Fruit fly (Drosophila melanogaster) whole organism, prepupa: ENCODE data around the gene Rab14.
A peak's percentile ranks its signal among the peaks of the same experiment; 100 is the strongest.

Experiments
- Blimp-1 ChIP-seq: fragments of 200-800 bp; sonication (Bioruptor generic); optimal IDR thresholded peaks from 3 replicates; lab custom pipeline; 2017; ENCODE audit warnings: missing biosample characterization, missing genetic modification characterization, mild to moderate bottlenecking, moderate library complexity, missing genetic modification reagents
- CG10631 ChIP-seq: fragments of 200-800 bp; sonication (Bioruptor generic); optimal IDR thresholded peaks from 2 replicates; lab custom pipeline; 2016; ENCODE audit warnings: missing biosample characterization, missing genetic modification characterization
- CG10669 ChIP-seq: fragments of 200-800 bp; sonication (Bioruptor generic); optimal IDR thresholded peaks from 3 replicates; lab custom pipeline; 2018; ENCODE audit warnings: missing biosample characterization, mild to moderate bottlenecking, missing genetic modification characterization, moderate library complexity
- CG11294 ChIP-seq: fragments of 200-800 bp; sonication (Bioruptor generic); IDR thresholded peaks from 2 replicates; pipeline ENCODE4 v1.3.6; 2022; ENCODE audit warnings: missing biosample characterization, missing genetic modification characterization
- CG11762 ChIP-seq: fragments of 200-800 bp; sonication (Bioruptor generic); optimal IDR thresholded peaks from 3 replicates; lab custom pipeline; 2016; ENCODE audit warnings: missing biosample characterization, missing genetic modification characterization; ENCODE audit not compliant: insufficient read depth
- CG11902 ChIP-seq: fragments of 200-800 bp; sonication (Bioruptor generic); optimal IDR thresholded peaks from 3 replicates; lab custom pipeline; 2016; ENCODE audit warnings: missing biosample characterization, missing genetic modification characterization
- CG15336 ChIP-seq: fragments of 200-800 bp; sonication (Bioruptor generic); IDR thresholded peaks from 2 replicates; pipeline ENCODE4 v1.3.6; 2022; ENCODE audit warnings: missing biosample characterization, missing genetic modification characterization
- CG1621 ChIP-seq: fragments of 200-800 bp; sonication (Bioruptor generic); optimal IDR thresholded peaks from 3 replicates; lab custom pipeline; 2018; ENCODE audit warnings: missing biosample characterization, mild to moderate bottlenecking, missing genetic modification characterization
- CG16779 ChIP-seq: fragments of 200-800 bp; sonication (Bioruptor generic); optimal IDR thresholded peaks from 3 replicates; lab custom pipeline; 2017; ENCODE audit warnings: missing biosample characterization, mild to moderate bottlenecking, missing genetic modification characterization
- CG3032 ChIP-seq: fragments of 200-800 bp; optimal IDR thresholded peaks from 2 replicates; lab custom pipeline; 2019; ENCODE audit warnings: missing biosample characterization, mild to moderate bottlenecking, missing genetic modification characterization, moderate library complexity
- CG31627 ChIP-seq: fragments of 200-800 bp; sonication (Bioruptor generic); optimal IDR thresholded peaks from 3 replicates; lab custom pipeline; 2016; ENCODE audit warnings: missing biosample characterization, missing genetic modification characterization
- CG32006 ChIP-seq: fragments of 200-800 bp; sonication (Bioruptor generic); optimal IDR thresholded peaks from 3 replicates; lab custom pipeline; 2017; ENCODE audit warnings: missing biosample characterization, mild to moderate bottlenecking, missing genetic modification characterization
- CG3919 ChIP-seq: fragments of 200-800 bp; sonication (Bioruptor generic); optimal IDR thresholded peaks from 3 replicates; lab custom pipeline; 2016; ENCODE audit warnings: missing biosample characterization, missing genetic modification characterization
- CG4318 ChIP-seq: fragments of 200-800 bp; sonication (Bioruptor generic); optimal IDR thresholded peaks from 3 replicates; lab custom pipeline; 2017; ENCODE audit warnings: missing biosample characterization, mild to moderate bottlenecking, missing genetic modification characterization
- CG6163 ChIP-seq: fragments of 200-800 bp; sonication (Bioruptor generic); IDR thresholded peaks from 3 replicates; pipeline ENCODE4 v1.3.6; 2022; ENCODE audit warnings: missing biosample characterization, missing genetic modification characterization
- CG6276 ChIP-seq: fragments of 200-800 bp; sonication (Bioruptor generic); optimal IDR thresholded peaks from 2 replicates; lab custom pipeline; 2017; ENCODE audit warnings: missing biosample characterization, mild to moderate bottlenecking, missing genetic modification characterization
- CG6792 ChIP-seq: fragments of 200-800 bp; sonication (Bioruptor generic); optimal IDR thresholded peaks from 3 replicates; lab custom pipeline; 2016; ENCODE audit warnings: missing biosample characterization, missing genetic modification characterization
- CG6808 ChIP-seq: fragments of 200-800 bp; sonication (Bioruptor generic); optimal IDR thresholded peaks from 3 replicates; lab custom pipeline; 2017; ENCODE audit warnings: missing biosample characterization, missing genetic modification characterization, mild to moderate bottlenecking, moderate library complexity, missing genetic modification reagents
- CG6854 ChIP-seq: fragments of 200-800 bp; sonication (Bioruptor generic); optimal IDR thresholded peaks from 2 replicates; lab custom pipeline; 2017; ENCODE audit warnings: missing biosample characterization, mild to moderate bottlenecking, missing genetic modification characterization
- CG7368 ChIP-seq: fragments of 200-800 bp; sonication (Bioruptor generic); optimal IDR thresholded peaks from 3 replicates; lab custom pipeline; 2016; ENCODE audit warnings: missing biosample characterization, missing genetic modification characterization
- CG8119 ChIP-seq: fragments of 200-800 bp; sonication (Bioruptor generic); IDR thresholded peaks from 3 replicates; pipeline ENCODE4 v1.3.6; 2022; ENCODE audit warnings: missing biosample characterization, missing genetic modification characterization
- CG8632 ChIP-seq: fragments of 200-800 bp; sonication (Bioruptor generic); optimal IDR thresholded peaks from 3 replicates; lab custom pipeline; 2016; ENCODE audit warnings: missing biosample characterization, missing genetic modification characterization
- CG9139 ChIP-seq: fragments of 200-800 bp; sonication (Bioruptor generic); optimal IDR thresholded peaks from 3 replicates; lab custom pipeline; 2017; ENCODE audit warnings: missing biosample characterization, mild to moderate bottlenecking, missing genetic modification characterization
- Eip75B ChIP-seq: fragments of 200-800 bp; sonication (Bioruptor generic); optimal IDR thresholded peaks from 3 replicates; lab custom pipeline; 2016; ENCODE audit warnings: missing biosample characterization, missing genetic modification characterization
- Eip93F ChIP-seq: fragments of 200-800 bp; sonication (Bioruptor generic); optimal IDR thresholded peaks from 2 replicates; lab custom pipeline; 2016; ENCODE audit warnings: missing biosample characterization, mild to moderate bottlenecking, missing genetic modification characterization
- Ets21C ChIP-seq: fragments of 200-800 bp; sonication (Bioruptor generic); optimal IDR thresholded peaks from 3 replicates; lab custom pipeline; 2016; ENCODE audit warnings: missing biosample characterization, missing genetic modification characterization
- Ets96B ChIP-seq: fragments of 200-800 bp; optimal IDR thresholded peaks from 2 replicates; lab custom pipeline; 2019; ENCODE audit warnings: missing biosample characterization, mild to moderate bottlenecking, missing genetic modification characterization, moderate library complexity
- Gug ChIP-seq: fragments of 200-800 bp; sonication (Bioruptor generic); IDR thresholded peaks from 2 replicates; pipeline ENCODE4 v1.3.6; 2022; ENCODE audit warnings: missing biosample characterization, missing genetic modification characterization
- Hr38 ChIP-seq: sonication (Bioruptor generic); optimal IDR thresholded peaks from 2 replicates; lab custom pipeline; 2016; ENCODE audit warnings: missing biosample characterization, missing genetic modification characterization
- Hr39 ChIP-seq: fragments of 200-800 bp; sonication (Bioruptor generic); optimal IDR thresholded peaks from 2 replicates; lab custom pipeline; 2016; ENCODE audit warnings: missing biosample characterization, missing genetic modification characterization
- Hr4 ChIP-seq: fragments of 200-800 bp; sonication (Bioruptor generic); optimal IDR thresholded peaks from 3 replicates; lab custom pipeline; 2016; ENCODE audit warnings: missing biosample characterization, missing genetic modification characterization
- Lpt ChIP-seq: fragments of 200-800 bp; sonication (Bioruptor generic); optimal IDR thresholded peaks from 3 replicates; lab custom pipeline; 2016; ENCODE audit warnings: missing biosample characterization, missing genetic modification characterization
- Met ChIP-seq: fragments of 200-800 bp; sonication (Bioruptor generic); optimal IDR thresholded peaks from 3 replicates; lab custom pipeline; 2016; ENCODE audit warnings: missing biosample characterization, missing genetic modification characterization
- OdsH ChIP-seq: fragments of 200-800 bp; sonication (Bioruptor generic); optimal IDR thresholded peaks from 3 replicates; lab custom pipeline; 2016; ENCODE audit warnings: missing biosample characterization, missing genetic modification characterization
- Smox ChIP-seq: fragments of 200-800 bp; sonication (Bioruptor generic); optimal IDR thresholded peaks from 3 replicates; lab custom pipeline; 2016; ENCODE audit warnings: missing biosample characterization, missing genetic modification characterization
- Sox102F ChIP-seq: fragments of 200-800 bp; sonication (Bioruptor generic); optimal IDR thresholded peaks from 2 replicates; lab custom pipeline; 2016; ENCODE audit warnings: missing biosample characterization, mild to moderate bottlenecking, missing genetic modification characterization
- Sox14 ChIP-seq: fragments of 200-800 bp; sonication (Bioruptor generic); optimal IDR thresholded peaks from 3 replicates; lab custom pipeline; 2016; ENCODE audit warnings: missing biosample characterization, missing genetic modification characterization
- Sox15 ChIP-seq: fragments of 200-800 bp; sonication (Bioruptor generic); optimal IDR thresholded peaks from 3 replicates; lab custom pipeline; 2016; ENCODE audit warnings: missing biosample characterization, missing genetic modification characterization
- achi ChIP-seq: fragments of 200-800 bp; sonication (Bioruptor generic); optimal IDR thresholded peaks from 3 replicates; lab custom pipeline; 2016; ENCODE audit warnings: missing biosample characterization, missing genetic modification characterization
- acj6 ChIP-seq: fragments of 200-800 bp; sonication (Bioruptor generic); optimal IDR thresholded peaks from 3 replicates; lab custom pipeline; 2016; ENCODE audit warnings: missing biosample characterization, missing genetic modification characterization
- cyc ChIP-seq: fragments of 200-800 bp; sonication (Bioruptor generic); optimal IDR thresholded peaks from 3 replicates; lab custom pipeline; 2016; ENCODE audit warnings: missing biosample characterization, missing genetic modification characterization
- fd59A ChIP-seq: fragments of 200-800 bp; sonication (Bioruptor generic); optimal IDR thresholded peaks from 2 replicates; lab custom pipeline; 2017; ENCODE audit warnings: missing biosample characterization, mild to moderate bottlenecking, missing genetic modification characterization, missing genetic modification reagents
- fd85E ChIP-seq: fragments of 200-800 bp; sonication (Bioruptor generic); optimal IDR thresholded peaks from 3 replicates; lab custom pipeline; 2016; ENCODE audit warnings: missing biosample characterization, missing genetic modification characterization
- fkh ChIP-seq: fragments of 200-800 bp; sonication (Bioruptor generic); optimal IDR thresholded peaks from 3 replicates; lab custom pipeline; 2017; ENCODE audit warnings: missing biosample characterization, mild to moderate bottlenecking, missing genetic modification characterization, moderate library complexity
- lz ChIP-seq: fragments of 200-800 bp; sonication (Bioruptor generic); optimal IDR thresholded peaks from 3 replicates; lab custom pipeline; 2016; ENCODE audit warnings: missing biosample characterization, missing genetic modification characterization
- net ChIP-seq: fragments of 200-800 bp; sonication (Bioruptor generic); optimal IDR thresholded peaks from 3 replicates; lab custom pipeline; 2016; ENCODE audit warnings: missing biosample characterization, missing genetic modification characterization
- salr ChIP-seq, 2 experiments: fragments of 200-800 bp; sonication (Bioruptor generic); optimal IDR thresholded peaks; 3 replicates each; lab custom pipeline; 2016 to 2018; ENCODE audit warnings: missing biosample characterization in 2 of 2, missing genetic modification characterization in 2 of 2, mild to moderate bottlenecking in 1 of 2
- spab ChIP-seq: fragments of 200-800 bp; sonication (Bioruptor generic); optimal IDR thresholded peaks from 2 replicates; lab custom pipeline; 2017; ENCODE audit warnings: missing biosample characterization, mild to moderate bottlenecking, missing genetic modification characterization, missing genetic modification reagents
- ss ChIP-seq, 2 experiments: fragments of 200-800 bp; sonication (Bioruptor generic); optimal IDR thresholded peaks; 2 replicates in 1 of 2; 3 replicates in 1 of 2; lab custom pipeline; 2017 to 2018; ENCODE audit warnings: mild to moderate bottlenecking in 2 of 2, missing biosample characterization in 2 of 2, missing genetic modification characterization in 2 of 2, moderate library complexity in 1 of 2
- topi ChIP-seq: fragments of 200-800 bp; sonication (Bioruptor generic); optimal IDR thresholded peaks from 3 replicates; lab custom pipeline; 2016; ENCODE audit warnings: missing biosample characterization, missing genetic modification characterization

The Rab14 gene

dm6 chr2L:14355033-14355851 is at the start of gene Rab14:
TSS of gene Rab14 (plus strand) at chr2L:14355145.
- TF ChIP-seq net (GFP tag; lab: Kevin White, UChicago) (peak; percentile 80), CG7368 (GFP tag; lab: Kevin White, UChicago) (peak; percentile 63), fkh (GFP tag; lab: Kevin White, UChicago) (peak; percentile 2), CG15336 (GFP tag; lab: Robert Waterston, UW) (peak; percentile 85), Hr38 (GFP tag; lab: Kevin White, UChicago) (peak; percentile 45), Hr39 (GFP tag; lab: Kevin White, UChicago) (peak; percentile 82), Eip93F (GFP tag; lab: Kevin White, UChicago) (peak; percentile 48), lz (GFP tag; lab: Kevin White, UChicago) (peak; percentile 83), Eip75B (GFP tag; lab: Kevin White, UChicago) (peak; percentile 75), Sox15 (peak; percentile 68), CG6163 (GFP tag; lab: Robert Waterston, UW) (peak; percentile 90), CG6808 (GFP tag; lab: Kevin White, UChicago) (peak; percentile 66), Met (GFP tag; lab: Kevin White, UChicago) (peak; percentile 78), CG11294 (GFP tag; lab: Robert Waterston, UW) (peak; percentile 68), CG10669 (GFP tag; lab: Kevin White, UChicago) (peak; percentile 72), salr (GFP tag; optimal IDR thresholded peaks at IDR 0.05; lab: Kevin White, UChicago) (peak; percentile 69 to 71), Smox (GFP tag; lab: Kevin White, UChicago) (peak; percentile 80), CG4318 (GFP tag; lab: Kevin White, UChicago) (peak; percentile 81), acj6 (GFP tag; lab: Kevin White, UChicago) (peak; percentile 87), fd59A (GFP tag; lab: Kevin White, UChicago) (peak; percentile 48), achi (GFP tag; lab: Kevin White, UChicago) (peak; percentile 88), CG1621 (peak; percentile 48), CG11762 (GFP tag; lab: Kevin White, UChicago) (peak; percentile 41), Lpt (GFP tag; lab: Kevin White, UChicago) (peak; percentile 81), CG3919 (GFP tag; lab: Kevin White, UChicago) (peak; percentile 84), OdsH (peak; percentile 84), CG10631 (peak; percentile 77), cyc (GFP tag; lab: Kevin White, UChicago) (peak; percentile 67), CG8119 (GFP tag; lab: Robert Waterston, UW) (peak; percentile 84), CG6854 (GFP tag; lab: Kevin White, UChicago) (no peak), Blimp-1 (GFP tag; lab: Kevin White, UChicago) (peak; percentile 22), Ets21C (GFP tag; lab: Kevin White, UChicago) (peak; percentile 63), CG3032 (tag; lab: Kevin White, UChicago) (peak; percentile 74), CG8632 (GFP tag; lab: Kevin White, UChicago) (peak; percentile 82), topi (GFP tag; lab: Kevin White, UChicago) (peak; percentile 77), CG32006 (GFP tag; lab: Kevin White, UChicago) (peak; percentile 92), ss (GFP tag; optimal IDR thresholded peaks at IDR 0.05; lab: Kevin White, UChicago) (peak; percentile 8 to 58), fd85E (no peak), CG11902 (GFP tag; lab: Kevin White, UChicago) (peak; percentile 67), Sox14 (GFP tag; lab: Kevin White, UChicago) (peak; percentile 83), Hr4 (peak; percentile 87), spab (GFP tag; lab: Kevin White, UChicago) (peak; percentile 59), CG9139 (peak; percentile 31), CG16779 (peak; percentile 61), Ets96B (tag; lab: Kevin White, UChicago) (peak; percentile 57), CG6276 (peak; percentile 78), Gug (GFP tag; lab: Robert Waterston, UW) (peak; percentile 74), Sox102F (no peak), CG31627 (GFP tag; lab: Kevin White, UChicago) (peak; percentile 83), CG6792 (GFP tag; lab: Kevin White, UChicago) (peak; percentile 78)
